Worm (Caenorhabditis elegans) whole organism, L4/young adult: ENCODE data around the gene Y52E8A.3.

ENCODE experiments used
- W03F9.2 ChIP-seq: fragments of 150-350 bp; optimal IDR thresholded peaks from 2 replicates; lab custom pipeline; 2014; ENCODE audit warnings: missing biosample characterization, missing genetic modification characterization
- dao-5 ChIP-seq: sonication (generic microtip); optimal IDR thresholded peaks from 2 replicates; lab custom pipeline; 2016; ENCODE audit warnings: missing genotype, missing genetic modification characterization, moderate library complexity, missing compliant biosample characterization
- him-1 ChIP-seq: sonication (generic microtip); optimal IDR thresholded peaks from 2 replicates; lab custom pipeline; 2016; ENCODE audit warnings: missing genotype, missing genetic modification reagents, missing genetic modification characterization, missing compliant biosample characterization

Y52E8A.3 gene

ce11 chrII:4320455-4320854 is 13.7 kb upstream of the Y52E8A.3 start, which contains the start of gene Y52E8A.2:
Gene Y52E8A.2 (plus strand): TSS chrII:4320836.
- no peak for TF ChIP-seq W03F9.2 (tag; lab: Kevin White, UChicago)
- TF ChIP-seq him-1 (tag; lab: Kevin White, UChicago), result no peak
- no peak for TF ChIP-seq dao-5 (tag; lab: Kevin White, UChicago)

- TF ChIP-seq dao-5 (tag; lab: Kevin White, UChicago) (no peak), him-1 (tag; lab: Kevin White, UChicago) (no peak), W03F9.2 (tag; lab: Kevin White, UChicago) (no peak)
Measured at ce11 chrII:4319537-4320019, 12.8 kb upstream of the Y52E8A.3 start, which contains the start of gene Y52E8A.6. Gene Y52E8A.6 (minus strand): TSS chrII:4319969.

ce11 chrII:4316011-4316410 is 9.2 kb upstream of the Y52E8A.3 start, which contains the start of gene srw-40:
Gene srw-40 (minus strand): TSS chrII:4316111.
- no peak for TF ChIP-seq W03F9.2 (tag; lab: Kevin White, UChicago)
- no peak for TF ChIP-seq dao-5 (tag; lab: Kevin White, UChicago)
- TF ChIP-seq him-1 (tag; lab: Kevin White, UChicago), result no peak

- TF ChIP-seq him-1 (tag; lab: Kevin White, UChicago) (no peak), W03F9.2 (tag; lab: Kevin White, UChicago) (no peak), dao-5 (tag; lab: Kevin White, UChicago) (no peak)
Measured at ce11 chrII:4312115-4312514, 5.3 kb upstream of the Y52E8A.3 start, which contains the start of gene plep-1. Gene plep-1 (minus strand): TSS chrII:4312215.

ce11 chrII:4301307-4301706 is 5.5 kb downstream of the Y52E8A.3 start, which contains the start of gene gtf-2F1:
Gene gtf-2F1 (plus strand): TSS chrII:4301607.
- TF ChIP-seq him-1 (tag; lab: Kevin White, UChicago), result no peak
- TF ChIP-seq dao-5 (tag; lab: Kevin White, UChicago), result no peak
- no peak for TF ChIP-seq W03F9.2 (tag; lab: Kevin White, UChicago)

ce11 chrII:4299227-4299703 is 7.5 kb downstream of the Y52E8A.3 start, which contains the start of gene sco-1:
Gene sco-1 (plus strand): TSS chrII:4299653.
- TF ChIP-seq W03F9.2 (tag; lab: Kevin White, UChicago) (peak; percentile 95), dao-5 (tag; lab: Kevin White, UChicago) (no peak), him-1 (tag; lab: Kevin White, UChicago) (peak; percentile 92)

ce11 chrII:4297259-4297658 is 9.5 kb downstream of the Y52E8A.3 start:
- no peak for TF ChIP-seq dao-5 (tag; lab: Kevin White, UChicago)
- no peak for TF ChIP-seq W03F9.2 (tag; lab: Kevin White, UChicago)
- TF ChIP-seq him-1 (tag; lab: Kevin White, UChicago), result no peak

- no peak for TF ChIP-seq him-1 (tag; lab: Kevin White, UChicago)
- TF ChIP-seq dao-5 (tag; lab: Kevin White, UChicago), result no peak
- no peak for TF ChIP-seq W03F9.2 (tag; lab: Kevin White, UChicago)
Measured at ce11 chrII:4294801-4295200, 12.0 kb downstream of the Y52E8A.3 start, which contains the start of gene rml-4. Gene rml-4 (plus strand): TSS chrII:4295101.

- TF ChIP-seq him-1 (tag; lab: Kevin White, UChicago) (no peak), dao-5 (tag; lab: Kevin White, UChicago) (no peak), W03F9.2 (tag; lab: Kevin White, UChicago) (no peak)
Measured at ce11 chrII:4294189-4294588, 12.6 kb downstream of the Y52E8A.3 start.

ce11 chrII:4293027-4293522 is 13.7 kb downstream of the Y52E8A.3 start:
- no peak for TF ChIP-seq him-1 (tag; lab: Kevin White, UChicago)
- TF ChIP-seq W03F9.2 (tag; lab: Kevin White, UChicago), result no peak
- no peak for TF ChIP-seq dao-5 (tag; lab: Kevin White, UChicago)

ce11 chrII:4291799-4292198 is 15.0 kb downstream of the Y52E8A.3 start:
- TF ChIP-seq W03F9.2 (tag; lab: Kevin White, UChicago), result no peak
- TF ChIP-seq dao-5 (tag; lab: Kevin White, UChicago), result no peak
- TF ChIP-seq him-1 (tag; lab: Kevin White, UChicago), result no peak

ce11 chrII:4288572-4288971 is 18.2 kb downstream of the Y52E8A.3 start:
- no peak for TF ChIP-seq W03F9.2 (tag; lab: Kevin White, UChicago)
- no peak for TF ChIP-seq dao-5 (tag; lab: Kevin White, UChicago)
- no peak for TF ChIP-seq him-1 (tag; lab: Kevin White, UChicago)

- TF ChIP-seq dao-5 (tag; lab: Kevin White, UChicago) (no peak), him-1 (tag; lab: Kevin White, UChicago) (no peak), W03F9.2 (tag; lab: Kevin White, UChicago) (no peak)
Measured at ce11 chrII:4288111-4288510, 18.7 kb downstream of the Y52E8A.3 start, which contains the start of gene C01F1.6. Gene C01F1.6 (minus strand): TSS chrII:4288211.
